Worm (Caenorhabditis elegans) whole organism, L4 larva: ENCODE results near the gene Y69A2AR.47.

Source experiments
- lin-29 ChIP-seq: fragments of 200-800 bp; sonication (Bioruptor generic); IDR thresholded peaks from 2 replicates; pipeline ENCODE4 v1.3.6; 2022; ENCODE audit warnings: missing genetic modification reagents, missing genetic modification characterization, missing compliant biosample characterization
- snpc-1.2 ChIP-seq: fragments of 200-800 bp; sonication (Bioruptor generic); IDR thresholded peaks from 2 replicates; pipeline ENCODE4 v1.3.6; 2022; ENCODE audit warnings: missing genetic modification reagents, missing genetic modification characterization, missing compliant biosample characterization

ce11 chrIV:2634992-2635391 is 37.5 kb downstream of the Y69A2AR.47 start:
- TF ChIP-seq lin-29 (GFP tag; lab: Robert Waterston, UW) (no peak), snpc-1.2 (no peak)
